Fruit fly (Drosophila melanogaster): ENCODE data around the gene CG13917.

DNA sequence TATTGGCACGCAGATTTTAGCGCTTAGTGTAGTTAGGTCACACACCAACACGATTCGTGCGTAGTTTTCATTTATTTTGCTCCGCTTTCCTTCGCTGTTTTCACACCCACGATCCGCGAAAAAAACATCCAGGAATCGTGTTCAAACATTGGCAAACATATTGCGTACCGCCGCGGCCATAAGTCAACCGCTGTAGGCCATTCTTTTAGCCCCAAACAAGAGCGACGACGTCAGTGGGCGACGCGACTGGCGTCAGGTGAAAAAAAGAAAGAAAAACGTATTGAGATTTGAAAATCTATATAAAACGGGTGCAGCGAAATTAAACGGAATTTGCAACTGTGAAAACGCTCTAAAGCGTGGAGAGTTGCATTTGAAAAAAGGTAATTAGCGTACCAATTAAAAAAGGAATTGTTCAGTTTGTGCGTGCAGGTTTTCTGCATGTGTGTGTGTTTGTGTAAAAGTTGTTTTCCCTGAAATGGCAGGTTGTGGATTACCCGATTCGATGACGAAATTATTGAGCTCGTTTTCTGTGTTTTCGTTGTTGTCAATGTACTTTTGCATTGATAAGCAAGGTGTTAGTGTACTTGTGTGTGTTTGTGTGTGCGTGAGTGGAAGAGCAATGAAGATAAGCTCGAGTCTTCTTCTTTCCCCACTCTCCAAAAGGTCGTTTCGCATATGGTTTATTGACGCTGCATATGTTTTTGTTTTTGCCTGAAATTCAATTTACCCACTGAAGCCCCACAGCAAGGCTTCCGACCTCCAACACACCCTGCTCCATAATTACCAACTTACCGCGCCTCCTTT is 7.1 kb upstream of the CG13917 start, which contains the start of gene Tmep:
- TF ChIP-seq Hr96 (GFP tag; optimal IDR thresholded peaks at IDR 0.05) (no peak), kay (GFP tag; ENCODE audit: borderline replicate concordance) (no peak), CG7045 (GFP tag; optimal IDR thresholded peaks at IDR 0.05) (no peak), cnc (optimal IDR thresholded peaks at IDR 0.05) (no peak), cic (GFP tag; optimal IDR thresholded peaks at IDR 0.05) (peak; percentile 63), bab1 (GFP tag; optimal IDR thresholded peaks at IDR 0.05) (no peak), CG33017 (tag; optimal IDR thresholded peaks at IDR 0.05) (no peak), CG11617 (GFP tag; optimal IDR thresholded peaks at IDR 0.05) (no peak), Mnt (GFP tag; optimal IDR thresholded peaks at IDR 0.05) (peak; percentile 5), tj (GFP tag; optimal IDR thresholded peaks at IDR 0.05) (peak; percentile 61), CG7101 (tag; optimal IDR thresholded peaks at IDR 0.05) (no peak)
